Fruit fly (Drosophila melanogaster) whole organism, embryonic: ENCODE results near the gene RpL14.

ENCODE experiments used
- Antp ChIP-seq: fragments of 200-800 bp; sonication (Bioruptor generic); optimal IDR thresholded peaks from 3 replicates; lab custom pipeline; 2016; ENCODE audit warnings: missing biosample characterization, missing genetic modification characterization
- Atf3 ChIP-seq: fragments of 200-800 bp; sonication (Bioruptor generic); optimal IDR thresholded peaks from 3 replicates; lab custom pipeline; 2016; ENCODE audit warnings: missing biosample characterization, missing genetic modification characterization
- Atf6 ChIP-seq: fragments of 200-800 bp; sonication (Bioruptor generic); IDR thresholded peaks from 2 replicates; pipeline ENCODE4 v1.3.6; 2022; ENCODE audit warnings: missing biosample characterization, missing genetic modification characterization
- CG1024 ChIP-seq: fragments of 200-800 bp; sonication (Bioruptor generic); IDR thresholded peaks from 2 replicates; pipeline ENCODE4 v1.3.6; 2022; ENCODE audit warnings: missing biosample characterization, missing genetic modification characterization
- CG11398 ChIP-seq: fragments of 200-800 bp; sonication (Bioruptor generic); optimal IDR thresholded peaks from 2 replicates; lab custom pipeline; 2016; ENCODE audit warnings: missing biosample characterization, missing genetic modification characterization
- CG11696 ChIP-seq: fragments of 200-800 bp; sonication (Bioruptor generic); IDR thresholded peaks from 2 replicates; pipeline ENCODE4 v1.3.6; 2022; ENCODE audit warnings: missing biosample characterization, missing genetic modification characterization
- CG17328 ChIP-seq: fragments of 200-800 bp; sonication (Bioruptor generic); IDR thresholded peaks from 2 replicates; pipeline ENCODE4 v1.3.6; 2022; ENCODE audit warnings: missing biosample characterization, missing genetic modification characterization
- CG2712 ChIP-seq: fragments of 200-800 bp; optimal IDR thresholded peaks from 3 replicates; lab custom pipeline; 2019; ENCODE audit warnings: missing biosample characterization, mild to moderate bottlenecking, missing genetic modification characterization, moderate library complexity
- CG4282 ChIP-seq: fragments of 200-800 bp; sonication (Bioruptor generic); optimal IDR thresholded peaks from 2 replicates; lab custom pipeline; 2016; ENCODE audit warnings: missing biosample characterization, missing genetic modification characterization
- CG7357 ChIP-seq: fragments of 200-800 bp; sonication (Bioruptor generic); IDR thresholded peaks from 3 replicates; pipeline ENCODE4 v1.3.6; 2022; ENCODE audit warnings: missing biosample characterization, missing genetic modification characterization
- CG7839 ChIP-seq: fragments of 200-800 bp; sonication (Bioruptor generic); optimal IDR thresholded peaks from 3 replicates; lab custom pipeline; 2018; ENCODE audit warnings: missing biosample characterization, mild to moderate bottlenecking, missing genetic modification characterization, moderate library complexity
- CG7963 ChIP-seq: fragments of 200-800 bp; sonication (Bioruptor generic); IDR thresholded peaks from 3 replicates; pipeline ENCODE4 v1.3.6; 2022; ENCODE audit warnings: missing biosample characterization, missing genetic modification characterization; ENCODE audit not compliant: partially characterized antibody
- CG9215 ChIP-seq: fragments of 200-800 bp; sonication (Bioruptor generic); IDR thresholded peaks from 2 replicates; pipeline ENCODE4 v1.3.6; 2022; ENCODE audit warnings: missing biosample characterization, missing genetic modification characterization
- Dll ChIP-seq: fragments of 200-800 bp; sonication (Bioruptor generic); IDR thresholded peaks from 4 replicates; pipeline ENCODE4 v1.3.6; 2022; ENCODE audit warnings: missing biosample characterization, missing genetic modification characterization; ENCODE audit not compliant: partially characterized antibody
- E2f1 ChIP-seq: fragments of 200-800 bp; sonication (Bioruptor generic); IDR thresholded peaks from 2 replicates; pipeline ENCODE4 v1.3.6; 2022; ENCODE audit warnings: missing biosample characterization, missing genetic modification characterization
- HLH54F ChIP-seq: fragments of 200-800 bp; sonication (Bioruptor generic); optimal IDR thresholded peaks from 3 replicates; lab custom pipeline; 2016; ENCODE audit warnings: missing biosample characterization, missing genetic modification characterization
- Hmx ChIP-seq: fragments of 200-800 bp; sonication (Bioruptor generic); optimal IDR thresholded peaks from 2 replicates; lab custom pipeline; 2016; ENCODE audit warnings: missing biosample characterization, missing genetic modification characterization
- Max ChIP-seq: fragments of 200-800 bp; sonication (Bioruptor generic); optimal IDR thresholded peaks from 2 replicates; lab custom pipeline; 2016; ENCODE audit warnings: missing biosample characterization, mild to moderate bottlenecking, missing genetic modification characterization
- Neu2 ChIP-seq: fragments of 200-800 bp; sonication (Bioruptor generic); optimal IDR thresholded peaks from 3 replicates; lab custom pipeline; 2016; ENCODE audit warnings: missing biosample characterization, missing genetic modification characterization, borderline replicate concordance
- Sry-β ChIP-seq: fragments of 200-800 bp; sonication (Bioruptor generic); optimal IDR thresholded peaks from 2 replicates; lab custom pipeline; 2018; ENCODE audit warnings: missing biosample characterization, mild to moderate bottlenecking, missing genetic modification characterization, moderate library complexity
- TFAM ChIP-seq: fragments of 200-800 bp; sonication (Bioruptor generic); optimal IDR thresholded peaks from 2 replicates; lab custom pipeline; 2017; ENCODE audit warnings: missing biosample characterization, missing genetic modification characterization, inconsistent platforms
- Taf1 ChIP-seq: fragments of 200-800 bp; sonication (Bioruptor generic); IDR thresholded peaks from 2 replicates; pipeline ENCODE4 v1.3.6; 2022; ENCODE audit warnings: missing biosample characterization, missing genetic modification characterization
- Trl ChIP-seq, 3 experiments: fragments of >200 bp in 2 of 3; fragments of 200-800 bp in 1 of 3; sonication (Bioruptor generic) in 1 of 3; optimal IDR thresholded peaks; 2 replicates in 1 of 3; 3 replicates in 2 of 3; lab custom pipeline; 2016 to 2017; ENCODE audit warnings: missing biosample characterization in 1 of 3, missing genetic modification characterization in 1 of 3
- caup ChIP-seq: fragments of 200-800 bp; sonication (Bioruptor generic); optimal IDR thresholded peaks from 3 replicates; lab custom pipeline; 2017; ENCODE audit warnings: missing biosample characterization, mild to moderate bottlenecking, missing genetic modification characterization, moderate library complexity; ENCODE audit not compliant: severe bottlenecking
- cwo ChIP-seq: fragments of 200-800 bp; sonication (Bioruptor generic); optimal IDR thresholded peaks from 3 replicates; lab custom pipeline; 2017; ENCODE audit warnings: missing biosample characterization, missing genetic modification characterization, mild to moderate bottlenecking, moderate library complexity, missing genetic modification reagents
- da ChIP-seq: fragments of 200-800 bp; sonication (Bioruptor generic); optimal IDR thresholded peaks from 2 replicates; lab custom pipeline; 2016; ENCODE audit warnings: missing biosample characterization, missing genetic modification characterization
- dmrt11E ChIP-seq: fragments of 200-800 bp; sonication (Bioruptor generic); optimal IDR thresholded peaks from 3 replicates; lab custom pipeline; 2018; ENCODE audit warnings: missing biosample characterization, mild to moderate bottlenecking, missing genetic modification characterization, moderate library complexity
- fd64A ChIP-seq: fragments of 200-800 bp; sonication (Bioruptor generic); optimal IDR thresholded peaks from 3 replicates; lab custom pipeline; 2018; ENCODE audit warnings: missing biosample characterization, mild to moderate bottlenecking, missing genetic modification characterization
- ftz-f1 ChIP-seq: fragments of 200-800 bp; sonication (Bioruptor generic); optimal IDR thresholded peaks from 2 replicates; lab custom pipeline; 2016; ENCODE audit warnings: missing biosample characterization, missing genetic modification characterization
- her ChIP-seq: fragments of 200-800 bp; sonication (Bioruptor generic); optimal IDR thresholded peaks from 2 replicates; lab custom pipeline; 2016; ENCODE audit warnings: missing biosample characterization, missing genetic modification characterization
- hth ChIP-seq: fragments of >200 bp; optimal IDR thresholded peaks from 2 replicates; lab custom pipeline; 2017; ENCODE audit warnings: inconsistent platforms
- jing ChIP-seq: fragments of 200-800 bp; sonication (Bioruptor generic); optimal IDR thresholded peaks from 2 replicates; lab custom pipeline; 2018; ENCODE audit warnings: missing biosample characterization, mild to moderate bottlenecking, missing genetic modification characterization
- klu ChIP-seq: fragments of 200-800 bp; sonication (Bioruptor generic); IDR thresholded peaks from 2 replicates; pipeline ENCODE4 v1.3.6; 2022; ENCODE audit warnings: missing biosample characterization, missing genetic modification characterization
- luna ChIP-seq: fragments of 200-800 bp; sonication (Bioruptor generic); optimal IDR thresholded peaks from 2 replicates; lab custom pipeline; 2016; ENCODE audit warnings: missing biosample characterization, missing genetic modification characterization
- onecut ChIP-seq: fragments of 200-800 bp; sonication (Bioruptor generic); IDR thresholded peaks from 2 replicates; pipeline ENCODE4 v1.3.6; 2022; ENCODE audit warnings: missing biosample characterization, missing genetic modification characterization
- p53 ChIP-seq: fragments of 200-800 bp; sonication (Bioruptor generic); optimal IDR thresholded peaks from 2 replicates; lab custom pipeline; 2016; ENCODE audit warnings: missing biosample characterization, missing genetic modification characterization
- ssp ChIP-seq: fragments of 200-800 bp; sonication (Bioruptor generic); IDR thresholded peaks from 2 replicates; pipeline ENCODE4 v1.3.6; 2022; ENCODE audit warnings: missing biosample characterization, missing genetic modification characterization
- trh ChIP-seq: fragments of 200-800 bp; sonication (Bioruptor generic); optimal IDR thresholded peaks from 2 replicates; lab custom pipeline; 2016; ENCODE audit warnings: missing biosample characterization, missing genetic modification characterization
- tx ChIP-seq: fragments of 200-800 bp; sonication (Bioruptor generic); optimal IDR thresholded peaks from 2 replicates; lab custom pipeline; 2016; ENCODE audit warnings: missing biosample characterization, missing genetic modification characterization
- usp ChIP-seq: fragments of >200 bp; optimal IDR thresholded peaks from 2 replicates; lab custom pipeline; 2017; ENCODE audit warnings: missing biosample characterization, missing genetic modification characterization
- wdn ChIP-seq: fragments of 200-800 bp; sonication (Bioruptor generic); IDR thresholded peaks from 2 replicates; pipeline ENCODE4 v1.3.6; 2022; ENCODE audit warnings: missing biosample characterization, missing genetic modification characterization
- zen ChIP-seq: fragments of 200-800 bp; sonication (Bioruptor generic); optimal IDR thresholded peaks from 3 replicates; lab custom pipeline; 2018; ENCODE audit warnings: missing biosample characterization, mild to moderate bottlenecking, missing genetic modification characterization, moderate library complexity

RpL14 gene

dm6 chr3L:8600752-8601433, at the start of gene RpL14, which contains the start of gene Nelf-E (continued):
- peak; percentile 42; the same call in 1 of the 4 replicates for TF ChIP-seq Dll (GFP tag; lab: Robert Waterston, UW)
- TF ChIP-seq her (GFP tag; lab: Kevin White, UChicago) = peak; percentile 96
- TF ChIP-seq zen = peak; percentile 94
- peak; percentile 79 for TF ChIP-seq CG11696 (GFP tag; lab: Robert Waterston, UW)
- peak; percentile 91 for TF ChIP-seq CG7839 (tag; lab: Kevin White, UChicago)
- peak; percentile 83 for TF ChIP-seq Neu2 (GFP tag; lab: Kevin White, UChicago)
- peak; percentile 91 for TF ChIP-seq dmrt11E (tag; lab: Kevin White, UChicago)
- peak; percentile 85 for TF ChIP-seq E2f1 (GFP tag; lab: Robert Waterston, UW)
- peak; percentile 75 for TF ChIP-seq Taf1
- TF ChIP-seq CG17328 (GFP tag; lab: Robert Waterston, UW) = peak; percentile 97
- no peak for TF ChIP-seq Hmx
- TF ChIP-seq jing (GFP tag; lab: Kevin White, UChicago) = peak; percentile 82
- TF ChIP-seq klu (GFP tag; lab: Robert Waterston, UW) = peak; percentile 85
- TF ChIP-seq CG1024 (GFP tag; lab: Robert Waterston, UW) = peak; percentile 93
- TF ChIP-seq p53 = peak; percentile 93
- TF ChIP-seq CG9215 = peak; percentile 77
- peak; percentile 96 for TF ChIP-seq luna
- peak; percentile 84 for TF ChIP-seq ssp (GFP tag; lab: Robert Waterston, UW)
- peak; percentile 95 for TF ChIP-seq fd64A (GFP tag; lab: Kevin White, UChicago)
- peak; percentile 89 for TF ChIP-seq wdn (GFP tag; lab: Robert Waterston, UW)
- no peak for TF ChIP-seq Trl (optimal IDR thresholded peaks at IDR 0.05; lab: Kevin White, UChicago)
- TF ChIP-seq Trl (GFP tag; optimal IDR thresholded peaks at IDR 0.05; lab: Kevin White, UChicago) = peak; percentile 98
- TF ChIP-seq onecut (GFP tag; lab: Robert Waterston, UW) = peak; percentile 95
- peak; percentile 90 for TF ChIP-seq tx (GFP tag; lab: Kevin White, UChicago)
- TF ChIP-seq TFAM (GFP tag; lab: Kevin White, UChicago) = peak; percentile 91
- TF ChIP-seq Max (GFP tag; lab: Kevin White, UChicago) = peak; percentile 92
- peak; percentile 85 for TF ChIP-seq cwo (GFP tag; lab: Kevin White, UChicago)
- TF ChIP-seq Antp (GFP tag; lab: Kevin White, UChicago) = peak; percentile 94
- peak; percentile 95 for TF ChIP-seq trh
- TF ChIP-seq usp (GFP tag; lab: Kevin White, UChicago) = no peak
- TF ChIP-seq HLH54F = peak; percentile 96
- no peak for TF ChIP-seq hth
- peak; percentile 95 for TF ChIP-seq Atf3 (GFP tag; lab: Kevin White, UChicago)
- TF ChIP-seq CG7963 = no peak
- peak; percentile 69 for TF ChIP-seq CG7357
- TF ChIP-seq Sry-β (GFP tag; lab: Kevin White, UChicago) = peak; percentile 72
- peak; percentile 92 for TF ChIP-seq Atf6 (GFP tag; lab: Robert Waterston, UW)
- peak; percentile 92 for TF ChIP-seq CG2712 (tag; lab: Kevin White, UChicago)
- peak; percentile 94 for TF ChIP-seq da
- peak; percentile 89 for TF ChIP-seq ftz-f1 (GFP tag; lab: Kevin White, UChicago)
- TF ChIP-seq CG4282 = peak; percentile 94
- TF ChIP-seq CG11398 (GFP tag; lab: Kevin White, UChicago) = peak; percentile 98
- peak; percentile 99 for TF ChIP-seq caup (GFP tag; lab: Kevin White, UChicago)
